Worm (Caenorhabditis elegans) whole organism, late embryonic: ENCODE results near the gene ttr-35.
A peak's percentile ranks its signal among the peaks of the same experiment; 100 is the strongest.

ENCODE experiments used
- C08G9.2 ChIP-seq: sonication (generic microtip); optimal IDR thresholded peaks from 2 replicates; lab custom pipeline; 2016; ENCODE audit warnings: mild to moderate bottlenecking, missing genetic modification characterization, moderate library complexity, missing compliant biosample characterization
- C38D4.7 ChIP-seq: fragments of 200-800 bp; sonication (Bioruptor generic); optimal IDR thresholded peaks from 2 replicates; lab custom pipeline; 2018; ENCODE audit warnings: mild to moderate bottlenecking, missing genetic modification characterization, moderate library complexity, missing compliant biosample characterization
- F13H6.1 ChIP-seq: sonication (generic microtip); optimal IDR thresholded peaks from 2 replicates; lab custom pipeline; 2016; ENCODE audit warnings: missing genetic modification characterization, missing compliant biosample characterization
- ceh-14 ChIP-seq: sonication (generic microtip); optimal IDR thresholded peaks from 2 replicates; lab custom pipeline; 2016; ENCODE audit warnings: missing genotype, missing genetic modification characterization, missing compliant biosample characterization
- ceh-30 ChIP-seq: fragments of 150-350 bp; optimal IDR thresholded peaks from 2 replicates; lab custom pipeline; 2014; ENCODE audit warnings: missing biosample characterization, missing genetic modification characterization
- ceh-34 ChIP-seq: sonication (generic microtip); optimal IDR thresholded peaks from 2 replicates; lab custom pipeline; 2016; ENCODE audit warnings: mild to moderate bottlenecking, missing genetic modification characterization, missing compliant biosample characterization
- ceh-9 ChIP-seq: sonication (generic microtip); optimal IDR thresholded peaks from 2 replicates; lab custom pipeline; 2016; ENCODE audit warnings: mild to moderate bottlenecking, missing genetic modification characterization, inconsistent platforms, missing compliant biosample characterization
- che-1 ChIP-seq: sonication (generic microtip); optimal IDR thresholded peaks from 2 replicates; lab custom pipeline; 2016; ENCODE audit warnings: mild to moderate bottlenecking, missing genetic modification characterization, missing compliant biosample characterization
- elt-2 ChIP-seq: sonication (generic microtip); optimal IDR thresholded peaks from 2 replicates; lab custom pipeline; 2016; ENCODE audit warnings: missing genetic modification reagents, missing genetic modification characterization, missing compliant biosample characterization
- elt-4 ChIP-seq: sonication (generic microtip); optimal IDR thresholded peaks from 2 replicates; lab custom pipeline; 2016; ENCODE audit warnings: missing genetic modification characterization, missing compliant biosample characterization
- ets-4 ChIP-seq: sonication (generic microtip); optimal IDR thresholded peaks from 2 replicates; lab custom pipeline; 2016; ENCODE audit warnings: missing genetic modification characterization, missing compliant biosample characterization
- eyg-1 ChIP-seq: sonication (generic microtip); optimal IDR thresholded peaks from 2 replicates; lab custom pipeline; 2016; ENCODE audit warnings: missing genotype, missing genetic modification characterization, missing compliant biosample characterization
- fax-1 ChIP-seq: sonication (generic microtip); optimal IDR thresholded peaks from 2 replicates; lab custom pipeline; 2016; ENCODE audit warnings: missing genotype, missing genetic modification characterization, missing compliant biosample characterization
- fkh-10 ChIP-seq: fragments of 150-350 bp; optimal IDR thresholded peaks from 2 replicates; lab custom pipeline; 2014; ENCODE audit warnings: missing biosample characterization, missing genetic modification reagents, missing genetic modification characterization
- gmeb-2 ChIP-seq: sonication (generic microtip); optimal IDR thresholded peaks from 2 replicates; lab custom pipeline; 2016; ENCODE audit warnings: missing genetic modification characterization, inconsistent platforms, missing compliant biosample characterization
- hlh-15 ChIP-seq: sonication (generic microtip); optimal IDR thresholded peaks from 2 replicates; lab custom pipeline; 2016; ENCODE audit warnings: missing genetic modification characterization, missing compliant biosample characterization
- hlh-30 ChIP-seq: sonication (generic microtip); optimal IDR thresholded peaks from 2 replicates; lab custom pipeline; 2017; ENCODE audit warnings: antibody characterized with exemption, missing genetic modification characterization, missing compliant biosample characterization; ENCODE audit not compliant: insufficient read depth
- hlh-6 ChIP-seq: sonication (generic microtip); optimal IDR thresholded peaks from 2 replicates; lab custom pipeline; 2016; ENCODE audit warnings: missing genotype, missing genetic modification characterization, missing compliant biosample characterization
- hlh-8 ChIP-seq: sonication (generic microtip); optimal IDR thresholded peaks from 2 replicates; lab custom pipeline; 2016; ENCODE audit warnings: missing genotype, missing genetic modification characterization, missing compliant biosample characterization
- lin-11 ChIP-seq: fragments of 200-800 bp; sonication (Bioruptor generic); optimal IDR thresholded peaks from 2 replicates; lab custom pipeline; 2018; ENCODE audit warnings: mild to moderate bottlenecking, missing genetic modification characterization, missing compliant biosample characterization
- mec-3 ChIP-seq: sonication (generic microtip); optimal IDR thresholded peaks from 2 replicates; lab custom pipeline; 2016; ENCODE audit warnings: borderline replicate concordance, missing genetic modification characterization, missing compliant biosample characterization
- nfya-1 ChIP-seq: sonication (generic microtip); optimal IDR thresholded peaks from 2 replicates; lab custom pipeline; 2017; ENCODE audit warnings: missing genetic modification characterization, mild to moderate bottlenecking, missing compliant biosample characterization, antibody characterized with exemption, moderate library complexity
- nhr-11 ChIP-seq: fragments of 150-350 bp; optimal IDR thresholded peaks from 2 replicates; lab custom pipeline; 2014; ENCODE audit warnings: missing biosample characterization, missing genetic modification characterization
- nhr-232 ChIP-seq: sonication (generic microtip); optimal IDR thresholded peaks from 2 replicates; lab custom pipeline; 2016; ENCODE audit warnings: missing genetic modification characterization, missing compliant biosample characterization
- odd-2 ChIP-seq: sonication (generic microtip); optimal IDR thresholded peaks from 2 replicates; lab custom pipeline; 2017; ENCODE audit warnings: antibody characterized with exemption, mild to moderate bottlenecking, missing genetic modification characterization, missing compliant biosample characterization
- pat-9 ChIP-seq: fragments of 200-800 bp; sonication (Bioruptor generic); optimal IDR thresholded peaks from 2 replicates; lab custom pipeline; 2018; ENCODE audit warnings: mild to moderate bottlenecking, missing genetic modification characterization, moderate library complexity, missing compliant biosample characterization
- pax-1 ChIP-seq: fragments of 150-350 bp; optimal IDR thresholded peaks from 2 replicates; lab custom pipeline; 2014; ENCODE audit warnings: missing biosample characterization, missing genetic modification characterization
- pqm-1 ChIP-seq: sonication (generic microtip); optimal IDR thresholded peaks from 2 replicates; lab custom pipeline; 2016; ENCODE audit warnings: missing genetic modification characterization, missing compliant biosample characterization
- pros-1 ChIP-seq: fragments of 150-350 bp; optimal IDR thresholded peaks from 2 replicates; lab custom pipeline; 2014; ENCODE audit warnings: missing biosample characterization, missing genetic modification reagents, missing genetic modification characterization
- sdc-2 ChIP-seq: sonication (generic microtip); optimal IDR thresholded peaks from 2 replicates; lab custom pipeline; 2016; ENCODE audit warnings: missing genotype, missing genetic modification characterization, missing compliant biosample characterization
- tbx-2 ChIP-seq: sonication (generic microtip); optimal IDR thresholded peaks from 2 replicates; lab custom pipeline; 2016; ENCODE audit warnings: missing genetic modification characterization, missing compliant biosample characterization
- unc-42 ChIP-seq: sonication (generic microtip); optimal IDR thresholded peaks from 2 replicates; lab custom pipeline; 2016; ENCODE audit warnings: missing genotype, missing genetic modification characterization, missing compliant biosample characterization
- unc-55 ChIP-seq: sonication (generic microtip); optimal IDR thresholded peaks from 2 replicates; lab custom pipeline; 2017; ENCODE audit warnings: missing biosample characterization, missing genetic modification reagents, missing genetic modification characterization
- ztf-16 ChIP-seq: sonication (generic microtip); optimal IDR thresholded peaks from 2 replicates; lab custom pipeline; 2017; ENCODE audit warnings: missing genetic modification characterization, missing compliant biosample characterization

The ttr-35 gene

DNA sequence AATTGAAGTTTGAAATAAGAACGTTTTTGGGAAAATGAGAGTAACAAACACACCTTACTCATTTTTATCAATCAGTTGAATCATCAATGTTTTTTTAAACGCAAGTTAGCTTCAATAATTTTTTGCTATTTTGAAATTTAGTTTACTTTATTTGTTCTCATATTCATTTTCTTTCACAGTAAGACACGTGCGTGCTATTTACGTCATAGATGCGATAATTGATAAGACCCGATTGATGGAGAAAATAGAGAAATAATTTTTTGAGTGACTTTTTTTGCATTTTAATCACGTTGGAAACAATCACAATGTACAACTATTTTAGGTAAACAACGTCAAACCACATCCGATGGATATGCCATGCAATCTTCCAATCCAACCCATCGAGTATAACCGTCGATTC is 7.4 kb downstream of the ttr-35 start:
- TF ChIP-seq hlh-6 (tag; lab: Kevin White, UChicago) (no peak), pqm-1 (tag; lab: Kevin White, UChicago) (no peak), pros-1 (tag; lab: Kevin White, UChicago) (no peak), nfya-1 (no peak), sdc-2 (tag; lab: Kevin White, UChicago) (no peak), unc-55 (GFP tag; lab: Kevin White, UChicago) (no peak), gmeb-2 (tag; lab: Kevin White, UChicago) (no peak)

DNA sequence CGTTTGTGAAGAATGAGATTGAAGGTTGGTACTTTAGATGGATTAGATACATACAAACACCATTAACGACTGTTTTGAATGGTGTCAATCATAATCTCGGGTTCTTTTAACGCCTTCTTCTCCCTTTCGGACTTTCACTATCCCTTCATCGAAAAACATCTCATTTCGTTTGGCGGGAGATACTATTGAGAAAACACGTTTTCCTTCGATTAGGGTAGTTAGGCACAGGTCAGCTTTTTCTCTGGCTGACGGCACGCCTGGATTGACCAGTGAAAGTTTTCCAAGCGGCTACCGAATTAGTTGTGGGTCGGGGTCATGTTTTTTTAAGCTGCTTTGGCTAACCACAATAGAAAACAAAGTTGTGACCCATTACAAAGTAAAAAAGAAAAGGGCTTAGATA is 7.9 kb downstream of the ttr-35 start:
- TF ChIP-seq F13H6.1 (tag; lab: Kevin White, UChicago) (no peak), fax-1 (tag; lab: Kevin White, UChicago) (no peak), nhr-232 (tag; lab: Kevin White, UChicago) (no peak), lin-11 (tag; lab: Kevin White, UChicago) (no peak), ets-4 (tag; lab: Kevin White, UChicago) (no peak), C08G9.2 (no peak), hlh-30 (tag; lab: Kevin White, UChicago) (no peak), mec-3 (tag; lab: Kevin White, UChicago) (no peak), pros-1 (tag; lab: Kevin White, UChicago) (no peak)

DNA sequence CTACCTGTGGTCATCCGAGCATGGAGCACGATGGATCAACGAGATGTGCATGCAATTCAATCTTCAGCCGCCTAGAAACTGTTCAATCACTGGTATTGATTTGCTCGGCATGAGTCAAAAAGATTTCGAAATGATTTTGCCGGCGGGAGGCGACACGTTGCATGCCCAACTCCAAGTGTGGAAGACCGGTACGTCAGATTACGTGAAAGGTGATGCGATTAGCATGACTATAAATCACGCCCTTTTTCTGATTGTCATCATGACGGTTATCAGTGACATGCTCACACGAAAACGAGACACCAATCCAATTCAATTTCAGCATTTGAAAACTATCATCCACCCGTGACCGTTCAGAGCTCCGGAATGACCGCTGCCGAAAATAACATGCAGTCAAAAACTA is 8.6 kb downstream of the ttr-35 start:
- no peak for TF ChIP-seq ceh-9 (tag; lab: Kevin White, UChicago)
- TF ChIP-seq elt-4 (tag; lab: Kevin White, UChicago) = no peak

DNA sequence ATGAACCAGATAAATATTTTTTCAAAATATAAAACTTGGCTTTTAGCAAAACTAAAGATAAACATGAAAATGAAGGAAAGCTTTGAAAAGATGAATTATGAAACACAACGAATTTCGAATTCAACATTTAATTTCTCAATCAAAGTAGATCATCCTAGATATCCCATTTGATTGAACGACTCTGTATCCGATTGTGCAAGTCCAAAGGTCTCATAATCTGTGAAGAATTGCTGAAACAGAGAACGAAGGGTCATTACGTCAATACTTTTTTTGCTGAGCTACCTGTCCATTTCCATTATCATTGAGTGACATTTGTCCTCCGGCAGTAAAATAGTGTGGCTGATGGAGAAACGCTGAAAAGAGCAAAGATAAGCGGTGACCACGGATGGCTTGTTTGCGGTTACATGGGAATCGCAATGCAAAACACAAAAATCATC is 10.6 kb downstream of the ttr-35 start:
- TF ChIP-seq elt-2 (peak; percentile 73), ceh-30 (tag; lab: Kevin White, UChicago) (no peak)

DNA sequence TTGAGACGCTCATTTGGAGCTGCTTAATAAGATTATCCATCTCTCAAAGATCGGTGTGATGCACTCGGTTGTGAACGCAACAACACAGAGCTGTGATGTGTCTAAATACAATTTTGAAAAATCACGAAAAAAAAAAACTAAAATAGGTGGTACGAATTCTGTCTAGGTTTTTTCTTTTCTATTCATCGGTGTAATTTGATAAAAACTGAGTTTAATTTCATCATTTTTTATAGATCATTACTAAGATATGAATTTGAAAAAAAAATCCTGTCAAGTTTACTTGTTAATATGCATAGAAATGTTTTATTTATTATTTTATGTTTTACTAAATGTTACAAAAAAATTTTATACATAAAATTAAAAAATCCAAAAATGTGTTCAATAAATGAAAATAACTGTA is 18.0 kb downstream of the ttr-35 start, which contains the start of gene ceh-60:
ceh-60 (minus strand) TSS at position 101 of the 400 bp plus-strand sequence.
- TF ChIP-seq pat-9 (tag; lab: Kevin White, UChicago) = no peak
- no peak for TF ChIP-seq eyg-1 (tag; lab: Kevin White, UChicago)
- no peak for TF ChIP-seq nhr-11 (tag; lab: Kevin White, UChicago)
- TF ChIP-seq che-1 (tag; lab: Kevin White, UChicago) = no peak
- no peak for TF ChIP-seq ceh-14 (tag; lab: Kevin White, UChicago)
- TF ChIP-seq hlh-6 (tag; lab: Kevin White, UChicago) = no peak
- no peak for TF ChIP-seq unc-42 (tag; lab: Kevin White, UChicago)
- no peak for TF ChIP-seq sdc-2 (tag; lab: Kevin White, UChicago)

DNA sequence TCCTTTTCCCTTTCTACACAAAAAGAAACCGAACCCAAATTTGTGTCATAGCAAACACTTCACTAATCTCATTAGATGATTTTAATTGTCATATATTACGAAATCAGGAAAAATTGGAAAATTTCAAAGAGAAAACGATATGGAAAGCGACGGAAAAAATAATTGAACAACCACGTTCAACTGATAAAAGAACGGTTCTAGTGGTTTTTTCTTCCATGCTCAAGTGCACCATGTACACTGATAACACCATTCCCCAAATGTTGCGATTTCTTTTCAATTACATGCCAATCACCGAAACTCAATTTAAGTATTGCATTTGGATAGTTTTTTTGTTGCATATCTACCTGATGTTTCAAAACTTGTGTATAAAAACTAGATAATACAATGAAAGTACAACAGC is 18.5 kb downstream of the ttr-35 start:
- TF ChIP-seq pax-1 (tag; lab: Kevin White, UChicago) = no peak
- TF ChIP-seq ztf-16 (tag; lab: Kevin White, UChicago) = no peak
- no peak for TF ChIP-seq elt-2
- no peak for TF ChIP-seq hlh-8 (tag; lab: Kevin White, UChicago)
- TF ChIP-seq unc-55 (GFP tag; lab: Kevin White, UChicago) = no peak
- no peak for TF ChIP-seq C08G9.2
- no peak for TF ChIP-seq F13H6.1 (tag; lab: Kevin White, UChicago)
- TF ChIP-seq tbx-2 = no peak
- no peak for TF ChIP-seq nhr-11 (tag; lab: Kevin White, UChicago)
- no peak for TF ChIP-seq unc-42 (tag; lab: Kevin White, UChicago)
- TF ChIP-seq fkh-10 (GFP tag; lab: Kevin White, UChicago) = no peak
- no peak for TF ChIP-seq C38D4.7 (GFP tag; lab: Kevin White, UChicago)
- no peak for TF ChIP-seq mec-3 (tag; lab: Kevin White, UChicago)
- no peak for TF ChIP-seq hlh-15 (tag; lab: Kevin White, UChicago)
- TF ChIP-seq ceh-34 (tag; lab: Kevin White, UChicago) = no peak
- TF ChIP-seq odd-2 (tag; lab: Kevin White, UChicago) = no peak
- TF ChIP-seq, all 69 proteins: peak for 0
